Worm (Caenorhabditis elegans): ENCODE data around the gene dpyd-1.

dpyd-1 gene

ce11 chrX:5429335-5429734 lies 38.3 kb upstream of the dpyd-1 start (continued):
- TF ChIP-seq madf-8 (GFP tag; conservative IDR thresholded peaks at IDR 0.05) (no peak), rec-8 (tag; optimal IDR thresholded peaks at IDR 0.05) (peak in 1 of 2 experiments; percentile 62), nfyb-1 (GFP tag; IDR thresholded peaks at IDR 0.05) (peak; percentile 97), lin-40 (tag; optimal IDR thresholded peaks at IDR 0.05) (peak; percentile 100), F57C9.4 (tag; optimal IDR thresholded peaks at IDR 0.05) (peak; percentile 66), hrde-1 (tag; optimal IDR thresholded peaks at IDR 0.05; ENCODE audit: borderline replicate concordance) (no peak), tlf-1 (GFP tag; optimal IDR thresholded peaks at IDR 0.05) (peak; percentile 96), ztf-22 (GFP tag; optimal IDR thresholded peaks at IDR 0.05) (peak; percentile 72), egl-44 (GFP tag; IDR thresholded peaks at IDR 0.05) (peak; percentile 96), F22D6.2 (tag; optimal IDR thresholded peaks at IDR 0.05) (peak; percentile 94), B0261.1 (tag; optimal IDR thresholded peaks at IDR 0.05) (peak; percentile 61), dox-1 (GFP tag; IDR thresholded peaks at IDR 0.05) (peak; percentile 99), hlh-26 (GFP tag; conservative IDR thresholded peaks at IDR 0.05) (no peak), efl-1 (GFP tag; optimal IDR thresholded peaks at IDR 0.05) (no peak), hlh-12 (tag; optimal IDR thresholded peaks at IDR 0.05) (no peak), lsy-27 (tag; optimal IDR thresholded peaks at IDR 0.05; ENCODE audit: borderline replicate concordance, insufficient read depth) (no peak), ceh-58 (GFP tag; IDR thresholded peaks at IDR 0.05) (no peak), B0336.3 (GFP tag; IDR thresholded peaks at IDR 0.05) (peak; percentile 99), snpc-4 (GFP tag; optimal IDR thresholded peaks at IDR 0.05) (no peak), snpc-4 (tag; optimal IDR thresholded peaks at IDR 0.05) (peak in 1 of 4 experiments; percentile 68), K11D2.4 (GFP tag; IDR thresholded peaks at IDR 0.05) (peak; percentile 98), mel-28 (tag; optimal IDR thresholded peaks at IDR 0.05; ENCODE audit: borderline replicate concordance) (peak; percentile 18), snpc-1.3 (tag; optimal IDR thresholded peaks at IDR 0.05; ENCODE audit: insufficient read depth) (no peak), egl-18 (GFP tag; IDR thresholded peaks at IDR 0.05) (peak; percentile 87; the same call in 1 of the 2 replicates), F37B4.10 (GFP tag; IDR thresholded peaks at IDR 0.05) (peak; percentile 86; the same call in 1 of the 2 replicates), dpl-1 (GFP tag; optimal IDR thresholded peaks at IDR 0.05) (no peak), zim-3 (tag; optimal IDR thresholded peaks at IDR 0.05) (peak; percentile 14), ztf-3 (GFP tag; optimal IDR thresholded peaks at IDR 0.05) (peak; percentile 89), Y67H2A.10 (GFP tag; conservative IDR thresholded peaks at IDR 0.05) (no peak), F10E7.11 (tag; optimal IDR thresholded peaks at IDR 0.05) (peak; percentile 68), ztf-26 (tag; optimal IDR thresholded peaks at IDR 0.05) (peak; percentile 99), ceh-100 (GFP tag; IDR thresholded peaks at IDR 0.05) (peak; percentile 72), T26A5.8 (tag; optimal IDR thresholded peaks at IDR 0.05) (no peak)

DNA sequence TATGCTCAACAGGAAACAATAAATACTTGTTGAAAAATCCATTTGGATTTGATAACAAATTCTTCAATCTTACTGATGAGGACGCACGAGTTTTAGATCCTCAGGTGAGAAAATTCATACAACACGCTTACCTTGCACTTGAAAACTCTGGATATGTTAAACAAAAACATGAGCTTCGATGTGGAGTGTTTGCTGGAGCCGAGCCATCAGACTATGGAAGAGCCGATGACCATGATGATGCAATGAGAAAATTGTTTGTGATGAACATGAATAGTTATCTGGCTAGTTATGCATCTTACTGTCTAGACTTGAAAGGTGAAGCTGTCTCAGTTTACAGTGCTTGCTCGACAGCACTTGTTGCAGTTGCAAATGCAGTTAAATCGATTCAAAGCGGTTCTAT lies 33.8 kb upstream of the dpyd-1 start:
- TF ChIP-seq nhr-27 (tag; optimal IDR thresholded peaks at IDR 0.05) = no peak
- TF ChIP-seq zfh-2 (GFP tag; conservative IDR thresholded peaks at IDR 0.05) = no peak
- no peak for TF ChIP-seq nhr-120 (GFP tag; IDR thresholded peaks at IDR 0.05)
- TF ChIP-seq F37B4.10 (GFP tag; IDR thresholded peaks at IDR 0.05) = no peak
- no peak for TF ChIP-seq F55B11.4 (tag; optimal IDR thresholded peaks at IDR 0.05; ENCODE audit: borderline replicate concordance, insufficient read depth)
- no peak for TF ChIP-seq Y79H2A.3 (GFP tag; conservative IDR thresholded peaks at IDR 0.05)
- TF ChIP-seq ztf-6 (GFP tag; IDR thresholded peaks at IDR 0.05) = no peak
- no peak for TF ChIP-seq ceh-79 (tag; optimal IDR thresholded peaks at IDR 0.05)

Measured in whole organism, young adult.